Worm (Caenorhabditis elegans) whole organism, late embryonic: Measurements from ENCODE around the gene ncs-6.
A peak's percentile ranks its signal among the peaks of the same experiment; 100 is the strongest.

Experiments
- C08G9.2 ChIP-seq: sonication (generic microtip); optimal IDR thresholded peaks from 2 replicates; lab custom pipeline; 2016; ENCODE audit warnings: mild to moderate bottlenecking, missing genetic modification characterization, moderate library complexity, missing compliant biosample characterization
- C38D4.7 ChIP-seq: fragments of 200-800 bp; sonication (Bioruptor generic); optimal IDR thresholded peaks from 2 replicates; lab custom pipeline; 2018; ENCODE audit warnings: mild to moderate bottlenecking, missing genetic modification characterization, moderate library complexity, missing compliant biosample characterization
- Y22D7AL.16 ChIP-seq: sonication (generic microtip); optimal IDR thresholded peaks from 2 replicates; lab custom pipeline; 2016; ENCODE audit warnings: missing genetic modification characterization, missing compliant biosample characterization
- ama-1 ChIP-seq: fragments of 150-350 bp; optimal IDR thresholded peaks from 2 replicates; lab custom pipeline; 2014
- ceh-14 ChIP-seq: sonication (generic microtip); optimal IDR thresholded peaks from 2 replicates; lab custom pipeline; 2016; ENCODE audit warnings: missing genotype, missing genetic modification characterization, missing compliant biosample characterization
- ceh-18 ChIP-seq: sonication (generic microtip); optimal IDR thresholded peaks from 2 replicates; lab custom pipeline; 2016; ENCODE audit warnings: missing genetic modification characterization, missing compliant biosample characterization
- ceh-2 ChIP-seq: sonication (generic microtip); optimal IDR thresholded peaks from 2 replicates; lab custom pipeline; 2016; ENCODE audit warnings: missing genotype, missing genetic modification characterization, missing compliant biosample characterization
- ceh-22 ChIP-seq: sonication (generic microtip); optimal IDR thresholded peaks from 2 replicates; lab custom pipeline; 2017; ENCODE audit warnings: missing biosample characterization, missing genetic modification characterization
- ceh-24 ChIP-seq: sonication (generic microtip); optimal IDR thresholded peaks from 2 replicates; lab custom pipeline; 2016; ENCODE audit warnings: mild to moderate bottlenecking, missing genetic modification characterization, missing compliant biosample characterization
- ceh-31 ChIP-seq: sonication (generic microtip); optimal IDR thresholded peaks from 2 replicates; lab custom pipeline; 2016; ENCODE audit warnings: missing genetic modification characterization, missing compliant biosample characterization
- ceh-45 ChIP-seq: fragments of 200-800 bp; sonication (Bioruptor generic); IDR thresholded peaks from 2 replicates; pipeline ENCODE4 v1.3.6; 2022; ENCODE audit warnings: missing genetic modification reagents, missing genetic modification characterization, missing compliant biosample characterization
- che-1 ChIP-seq: sonication (generic microtip); optimal IDR thresholded peaks from 2 replicates; lab custom pipeline; 2016; ENCODE audit warnings: mild to moderate bottlenecking, missing genetic modification characterization, missing compliant biosample characterization
- dmd-4 ChIP-seq: sonication (generic microtip); optimal IDR thresholded peaks from 2 replicates; lab custom pipeline; 2016; ENCODE audit warnings: borderline replicate concordance, missing genetic modification characterization, missing compliant biosample characterization
- elt-2 ChIP-seq: sonication (generic microtip); optimal IDR thresholded peaks from 2 replicates; lab custom pipeline; 2016; ENCODE audit warnings: missing genetic modification reagents, missing genetic modification characterization, missing compliant biosample characterization
- hlh-15 ChIP-seq: sonication (generic microtip); optimal IDR thresholded peaks from 2 replicates; lab custom pipeline; 2016; ENCODE audit warnings: missing genetic modification characterization, missing compliant biosample characterization
- hlh-30 ChIP-seq: sonication (generic microtip); optimal IDR thresholded peaks from 2 replicates; lab custom pipeline; 2017; ENCODE audit warnings: antibody characterized with exemption, missing genetic modification characterization, missing compliant biosample characterization; ENCODE audit not compliant: insufficient read depth
- hlh-8 ChIP-seq: sonication (generic microtip); optimal IDR thresholded peaks from 2 replicates; lab custom pipeline; 2016; ENCODE audit warnings: missing genotype, missing genetic modification characterization, missing compliant biosample characterization
- lin-11 ChIP-seq: fragments of 200-800 bp; sonication (Bioruptor generic); optimal IDR thresholded peaks from 2 replicates; lab custom pipeline; 2018; ENCODE audit warnings: mild to moderate bottlenecking, missing genetic modification characterization, missing compliant biosample characterization
- mec-3 ChIP-seq: sonication (generic microtip); optimal IDR thresholded peaks from 2 replicates; lab custom pipeline; 2016; ENCODE audit warnings: borderline replicate concordance, missing genetic modification characterization, missing compliant biosample characterization
- nfya-1 ChIP-seq: sonication (generic microtip); optimal IDR thresholded peaks from 2 replicates; lab custom pipeline; 2017; ENCODE audit warnings: missing genetic modification characterization, mild to moderate bottlenecking, missing compliant biosample characterization, antibody characterized with exemption, moderate library complexity
- npax-4 ChIP-seq: sonication (generic microtip); optimal IDR thresholded peaks from 2 replicates; lab custom pipeline; 2016; ENCODE audit warnings: missing genetic modification characterization, missing compliant biosample characterization
- odd-2 ChIP-seq: sonication (generic microtip); optimal IDR thresholded peaks from 2 replicates; lab custom pipeline; 2017; ENCODE audit warnings: antibody characterized with exemption, mild to moderate bottlenecking, missing genetic modification characterization, missing compliant biosample characterization
- pha-2 ChIP-seq: sonication (generic microtip); optimal IDR thresholded peaks from 2 replicates; lab custom pipeline; 2017; ENCODE audit warnings: mild to moderate bottlenecking, missing genetic modification characterization, missing compliant biosample characterization
- pros-1 ChIP-seq: fragments of 150-350 bp; optimal IDR thresholded peaks from 2 replicates; lab custom pipeline; 2014; ENCODE audit warnings: missing biosample characterization, missing genetic modification reagents, missing genetic modification characterization
- ref-2 ChIP-seq: sonication (generic microtip); optimal IDR thresholded peaks from 2 replicates; lab custom pipeline; 2016; ENCODE audit warnings: missing genetic modification characterization, missing compliant biosample characterization
- sdc-2 ChIP-seq: sonication (generic microtip); optimal IDR thresholded peaks from 2 replicates; lab custom pipeline; 2016; ENCODE audit warnings: missing genotype, missing genetic modification characterization, missing compliant biosample characterization
- sox-2 ChIP-seq: fragments of 200-800 bp; sonication (Bioruptor generic); IDR thresholded peaks from 2 replicates; pipeline ENCODE4 v1.3.6; 2022; ENCODE audit warnings: missing genetic modification reagents, missing genetic modification characterization, missing compliant biosample characterization
- ttx-3 ChIP-seq: sonication (generic microtip); optimal IDR thresholded peaks from 2 replicates; lab custom pipeline; 2016; ENCODE audit warnings: missing genetic modification reagents, missing genetic modification characterization, missing compliant biosample characterization
- unc-3 ChIP-seq, 2 experiments: fragments of 200-800 bp in 1 of 2; sonication (Bioruptor generic) in 1 of 2; sonication (generic microtip) in 1 of 2; conservative IDR thresholded peaks in 1 of 2; optimal IDR thresholded peaks in 1 of 2; 2 replicates each; pipeline versions ENCODE4 v1.3.6 to Lab custom; 2016 to 2022; ENCODE audit warnings: missing compliant biosample characterization in 2 of 2, missing genetic modification characterization in 2 of 2, missing genetic modification reagents in 1 of 2
- unc-42 ChIP-seq: sonication (generic microtip); optimal IDR thresholded peaks from 2 replicates; lab custom pipeline; 2016; ENCODE audit warnings: missing genotype, missing genetic modification characterization, missing compliant biosample characterization
- unc-55 ChIP-seq: sonication (generic microtip); optimal IDR thresholded peaks from 2 replicates; lab custom pipeline; 2017; ENCODE audit warnings: missing biosample characterization, missing genetic modification reagents, missing genetic modification characterization
- zip-5 ChIP-seq: sonication (generic microtip); optimal IDR thresholded peaks from 2 replicates; lab custom pipeline; 2016; ENCODE audit warnings: missing genetic modification characterization, missing compliant biosample characterization
- ztf-16 ChIP-seq: sonication (generic microtip); optimal IDR thresholded peaks from 2 replicates; lab custom pipeline; 2017; ENCODE audit warnings: missing genetic modification characterization, missing compliant biosample characterization

Gene ncs-6

ce11 chrII:3555281-3555680, 27.0 kb upstream of the ncs-6 start:
- TF ChIP-seq ceh-45 (GFP tag; lab: Robert Waterston, UW) (no peak), ceh-14 (tag; lab: Kevin White, UChicago) (no peak), ref-2 (tag; lab: Kevin White, UChicago) (no peak), ztf-16 (tag; lab: Kevin White, UChicago) (no peak), sdc-2 (tag; lab: Kevin White, UChicago) (no peak), dmd-4 (tag; lab: Kevin White, UChicago) (no peak), hlh-30 (no peak), C08G9.2 (no peak), unc-55 (GFP tag; lab: Kevin White, UChicago) (no peak), ceh-2 (tag; lab: Kevin White, UChicago) (no peak), Y22D7AL.16 (tag; lab: Kevin White, UChicago) (no peak)

ce11 chrII:3554673-3555072, 26.4 kb upstream of the ncs-6 start:
- TF ChIP-seq nfya-1 (tag; lab: Kevin White, UChicago), result no peak
- no peak for TF ChIP-seq npax-4
- TF ChIP-seq hlh-15 (tag; lab: Kevin White, UChicago), result no peak
- TF ChIP-seq ceh-22 (tag; lab: Kevin White, UChicago), result no peak
- no peak for TF ChIP-seq ceh-45 (GFP tag; lab: Robert Waterston, UW)
- no peak for TF ChIP-seq Y22D7AL.16 (tag; lab: Kevin White, UChicago)
- TF ChIP-seq C38D4.7 (GFP tag; lab: Kevin White, UChicago), result no peak
- no peak for TF ChIP-seq hlh-8
- TF ChIP-seq zip-5 (tag; lab: Kevin White, UChicago), result no peak
- TF ChIP-seq dmd-4 (tag; lab: Kevin White, UChicago), result no peak
- TF ChIP-seq odd-2 (tag; lab: Kevin White, UChicago), result no peak
- no peak for TF ChIP-seq ref-2 (tag; lab: Kevin White, UChicago)
- TF ChIP-seq ceh-24 (tag; lab: Kevin White, UChicago), result no peak
- no peak for TF ChIP-seq ama-1 (lab: Kevin White, UChicago)
- TF ChIP-seq, all 69 proteins: peak for 0

- TF ChIP-seq pha-2 (tag; lab: Kevin White, UChicago), result no peak
- TF ChIP-seq ztf-16 (tag; lab: Kevin White, UChicago), result no peak
- TF ChIP-seq ttx-3, result peak; percentile 42
- peak; percentile 60 for TF ChIP-seq unc-42 (tag; lab: Kevin White, UChicago)
- peak; percentile 4 for TF ChIP-seq ceh-2 (tag; lab: Kevin White, UChicago)
- peak; percentile 32 for TF ChIP-seq elt-2
- peak; percentile 61 for TF ChIP-seq ceh-14 (tag; lab: Kevin White, UChicago)
These were observed 25.1 kb upstream of the ncs-6 start, which contains the start of gene dnc-3 for ce11 chrII:3553453-3553852. TSS of gene dnc-3 (plus strand) at chrII:3553724.

ce11 chrII:3550352-3550751, 22.0 kb upstream of the ncs-6 start, which contains the start of gene W10G11.19:
TSS of gene W10G11.19 (plus strand) at chrII:3550652.
- no peak for TF ChIP-seq pros-1
- TF ChIP-seq odd-2 (tag; lab: Kevin White, UChicago), result no peak
- no peak for TF ChIP-seq zip-5 (tag; lab: Kevin White, UChicago)
- TF ChIP-seq ceh-18 (tag; lab: Kevin White, UChicago), result no peak
- no peak for TF ChIP-seq unc-3 (GFP tag; conservative IDR thresholded peaks at IDR 0.05; lab: Robert Waterston, UW)
- no peak for TF ChIP-seq unc-3 (tag; optimal IDR thresholded peaks at IDR 0.05; lab: Kevin White, UChicago)
- no peak for TF ChIP-seq hlh-15 (tag; lab: Kevin White, UChicago)
- TF ChIP-seq che-1 (tag; lab: Kevin White, UChicago), result no peak
- TF ChIP-seq C08G9.2, result no peak
- no peak for TF ChIP-seq lin-11
- TF ChIP-seq ceh-31, result no peak
- no peak for TF ChIP-seq unc-42 (tag; lab: Kevin White, UChicago)
- no peak for TF ChIP-seq mec-3
- TF ChIP-seq sox-2 (GFP tag; lab: Robert Waterston, UW), result no peak
- no peak for TF ChIP-seq elt-2
- TF ChIP-seq nfya-1 (tag; lab: Kevin White, UChicago), result no peak
- no peak for TF ChIP-seq ceh-14 (tag; lab: Kevin White, UChicago)
